Worm (Caenorhabditis elegans) whole organism, L4 larva: ENCODE measurements around the gene srx-86.

Experiments used
- D1046.2 ChIP-seq: fragments of 200-800 bp; sonication (Bioruptor generic); IDR thresholded peaks from 2 replicates; pipeline ENCODE4 v1.3.6; 2022; ENCODE audit warnings: missing genetic modification characterization, missing compliant biosample characterization
- F37D6.2 ChIP-seq: sonication (generic microtip); optimal IDR thresholded peaks from 2 replicates; lab custom pipeline; 2016; ENCODE audit warnings: mild to moderate bottlenecking, missing genetic modification characterization, missing compliant biosample characterization
- Y5F2A.4 ChIP-seq: fragments of 200-800 bp; sonication (Bioruptor generic); optimal IDR thresholded peaks from 2 replicates; lab custom pipeline; 2018; ENCODE audit warnings: mild to moderate bottlenecking, missing genetic modification characterization, missing compliant biosample characterization
- Y75B8A.6 ChIP-seq: fragments of 200-800 bp; sonication (Bioruptor generic); IDR thresholded peaks from 2 replicates; pipeline ENCODE4 v1.3.6; 2022; ENCODE audit warnings: missing genetic modification reagents, missing genetic modification characterization, missing compliant biosample characterization
- attf-4 ChIP-seq: sonication (generic microtip); optimal IDR thresholded peaks from 3 replicates; lab custom pipeline; 2017; ENCODE audit warnings: missing biosample characterization, missing genetic modification characterization
- ctbp-1 ChIP-seq: fragments of 200-800 bp; sonication (Bioruptor generic); IDR thresholded peaks from 2 replicates; pipeline ENCODE4 v1.3.6; 2022; ENCODE audit warnings: missing genetic modification reagents, missing genetic modification characterization, missing compliant biosample characterization
- daf-16 ChIP-seq, 3 experiments: sonication (generic microtip); optimal IDR thresholded peaks; 2 replicates each; lab custom pipeline; 2016 to 2017; ENCODE audit warnings: missing genetic modification characterization in 3 of 3, missing genetic modification reagents in 3 of 3, mild to moderate bottlenecking in 2 of 3, missing compliant biosample characterization in 2 of 3, missing biosample characterization in 1 of 3, moderate library complexity in 1 of 3
- daf-8 ChIP-seq: fragments of 200-800 bp; sonication (Bioruptor generic); IDR thresholded peaks from 2 replicates; pipeline ENCODE4 v1.3.6; 2022; ENCODE audit warnings: missing genetic modification characterization, missing compliant biosample characterization
- fkh-10 ChIP-seq: fragments of 150-350 bp; optimal IDR thresholded peaks from 2 replicates; lab custom pipeline; 2014; ENCODE audit warnings: missing biosample characterization, missing genetic modification reagents, missing genetic modification characterization
- lim-7 ChIP-seq: fragments of 200-800 bp; sonication (Bioruptor generic); IDR thresholded peaks from 2 replicates; pipeline ENCODE4 v1.3.6; 2022; ENCODE audit warnings: missing genetic modification characterization, missing compliant biosample characterization
- lin-1 ChIP-seq: fragments of 200-800 bp; sonication (Bioruptor generic); IDR thresholded peaks from 2 replicates; pipeline ENCODE4 v1.3.6; 2022; ENCODE audit warnings: missing genetic modification reagents, missing genetic modification characterization, missing compliant biosample characterization
- lin-29 ChIP-seq: fragments of 200-800 bp; sonication (Bioruptor generic); IDR thresholded peaks from 2 replicates; pipeline ENCODE4 v1.3.6; 2022; ENCODE audit warnings: missing genetic modification reagents, missing genetic modification characterization, missing compliant biosample characterization
- lin-38 ChIP-seq: fragments of 200-800 bp; sonication (Bioruptor generic); IDR thresholded peaks from 2 replicates; pipeline ENCODE4 v1.3.6; 2022; ENCODE audit warnings: missing genetic modification reagents, missing genetic modification characterization, missing compliant biosample characterization
- madf-5 ChIP-seq, 2 experiments: fragments of 200-800 bp; sonication (Bioruptor generic); IDR thresholded peaks; 2 replicates each; pipeline ENCODE4 v1.3.6; 2022; ENCODE audit warnings: missing compliant biosample characterization in 2 of 2, missing genetic modification characterization in 2 of 2
- madf-9 ChIP-seq: fragments of 200-800 bp; sonication (Bioruptor generic); conservative IDR thresholded peaks from 2 replicates; pipeline ENCODE4 v1.3.6; 2022; ENCODE audit warnings: missing genetic modification reagents, missing genetic modification characterization, missing compliant biosample characterization
- mdt-29 ChIP-seq: fragments of 200-800 bp; sonication (Bioruptor generic); IDR thresholded peaks from 2 replicates; pipeline ENCODE4 v1.3.6; 2022; ENCODE audit warnings: missing genetic modification reagents, missing genetic modification characterization, missing compliant biosample characterization
- mxl-2 ChIP-seq: fragments of 200-800 bp; sonication (Bioruptor generic); conservative IDR thresholded peaks from 2 replicates; pipeline ENCODE4 v1.3.6; 2022; ENCODE audit warnings: missing genetic modification reagents, missing genetic modification characterization, missing compliant biosample characterization
- nhr-28 ChIP-seq: fragments of 150-350 bp; optimal IDR thresholded peaks from 2 replicates; lab custom pipeline; 2014; ENCODE audit warnings: missing biosample characterization, missing genetic modification characterization
- nhr-41 ChIP-seq: fragments of 200-800 bp; sonication (Bioruptor generic); IDR thresholded peaks from 2 replicates; pipeline ENCODE4 v1.3.6; 2022; ENCODE audit warnings: missing genetic modification reagents, missing genetic modification characterization, missing compliant biosample characterization
- nhr-42 ChIP-seq: fragments of 200-800 bp; sonication (Bioruptor generic); IDR thresholded peaks from 2 replicates; pipeline ENCODE4 v1.3.6; 2022; ENCODE audit warnings: missing genetic modification characterization, missing compliant biosample characterization
- nhr-48 ChIP-seq: sonication (generic microtip); optimal IDR thresholded peaks from 2 replicates; lab custom pipeline; 2016; ENCODE audit warnings: mild to moderate bottlenecking, missing genetic modification characterization, missing compliant biosample characterization
- nhr-6 ChIP-seq: fragments of 150-350 bp; optimal IDR thresholded peaks from 2 replicates; lab custom pipeline; 2014; ENCODE audit warnings: missing biosample characterization, missing genetic modification characterization
- nhr-76 ChIP-seq: fragments of 150-350 bp; optimal IDR thresholded peaks from 2 replicates; lab custom pipeline; 2014; ENCODE audit warnings: missing biosample characterization, missing genetic modification characterization
- nhr-77 ChIP-seq: fragments of 150-350 bp; optimal IDR thresholded peaks from 2 replicates; lab custom pipeline; 2014; ENCODE audit warnings: missing biosample characterization, missing genetic modification characterization
- php-3 ChIP-seq: fragments of 200-800 bp; sonication (Bioruptor generic); IDR thresholded peaks from 2 replicates; pipeline ENCODE4 v1.3.6; 2022; ENCODE audit warnings: missing genetic modification reagents, missing genetic modification characterization, missing compliant biosample characterization
- pqm-1 ChIP-seq: sonication (generic microtip); optimal IDR thresholded peaks from 2 replicates; lab custom pipeline; 2017; ENCODE audit warnings: missing biosample characterization, missing genetic modification characterization
- skn-1 ChIP-seq: fragments of 150-350 bp; optimal IDR thresholded peaks from 2 replicates; lab custom pipeline; 2014; ENCODE audit warnings: missing biosample characterization, missing genetic modification characterization
- snpc-4 ChIP-seq: fragments of 150-350 bp; optimal IDR thresholded peaks from 2 replicates; lab custom pipeline; 2014; ENCODE audit warnings: missing biosample characterization, missing genetic modification characterization
- spr-3 ChIP-seq: fragments of 200-800 bp; sonication (Bioruptor generic); optimal IDR thresholded peaks from 2 replicates; lab custom pipeline; 2018; ENCODE audit warnings: mild to moderate bottlenecking, missing genetic modification characterization, missing compliant biosample characterization
- unc-130 ChIP-seq: sonication (generic microtip); optimal IDR thresholded peaks from 2 replicates; lab custom pipeline; 2016; ENCODE audit warnings: missing genetic modification reagents, missing genetic modification characterization, missing compliant biosample characterization
- unc-62 ChIP-seq, 3 experiments: fragments of 150-350 bp in 1 of 3; sonication (generic microtip); optimal IDR thresholded peaks in 2 of 3; peaks in 1 of 3; 1 replicate in 1 of 3; 2 replicates in 2 of 3; lab custom pipeline; 2014 to 2017; ENCODE audit warnings: missing biosample characterization in 3 of 3, missing genetic modification characterization in 3 of 3, missing genetic modification reagents in 3 of 3, missing genotype in 1 of 3
- zfp-2 ChIP-seq: sonication (generic microtip); optimal IDR thresholded peaks from 2 replicates; lab custom pipeline; 2016; ENCODE audit warnings: mild to moderate bottlenecking, missing genetic modification characterization, missing compliant biosample characterization
- zfp-3 ChIP-seq: fragments of 200-800 bp; sonication (Bioruptor generic); conservative IDR thresholded peaks from 2 replicates; pipeline ENCODE4 v1.3.6; 2022; ENCODE audit warnings: missing genetic modification reagents, missing genetic modification characterization, missing compliant biosample characterization
- zip-11 ChIP-seq: fragments of 200-800 bp; sonication (Bioruptor generic); IDR thresholded peaks from 2 replicates; pipeline ENCODE4 v1.3.6; 2022; ENCODE audit warnings: missing genetic modification characterization, missing compliant biosample characterization
- zip-2 ChIP-seq: fragments of 150-350 bp; optimal IDR thresholded peaks from 2 replicates; lab custom pipeline; 2014; ENCODE audit warnings: missing biosample characterization, missing genetic modification characterization
- ztf-11 ChIP-seq: fragments of 150-350 bp; optimal IDR thresholded peaks from 2 replicates; lab custom pipeline; 2014; ENCODE audit warnings: missing biosample characterization, missing genetic modification characterization
- ztf-7 ChIP-seq: fragments of 150-350 bp; optimal IDR thresholded peaks from 2 replicates; lab custom pipeline; 2014; ENCODE audit warnings: missing biosample characterization, missing genetic modification characterization

srx-86 gene

DNA sequence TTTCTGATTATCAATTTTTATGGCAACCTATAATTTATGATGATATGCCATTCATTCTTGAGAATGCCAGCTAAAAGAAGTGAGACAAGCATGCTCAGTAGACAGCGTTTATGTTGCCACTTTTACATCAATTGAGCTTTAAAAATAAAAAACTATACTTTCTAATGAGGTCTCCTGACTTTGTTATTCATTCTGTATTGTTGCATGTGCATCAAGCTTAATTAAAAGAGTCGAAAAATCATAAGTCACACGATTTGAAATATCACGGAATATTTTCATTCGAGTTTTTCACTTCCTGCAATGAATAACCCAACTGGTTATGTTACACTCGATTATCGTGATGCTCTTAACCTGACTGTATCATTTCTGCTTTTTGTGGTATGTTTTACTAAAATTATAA, at the start of gene srx-86:
srx-86 (plus strand) TSS at position 301 of the 400 bp plus-strand sequence.
- no peak for TF ChIP-seq lin-29 (GFP tag; lab: Robert Waterston, UW)
- no peak for TF ChIP-seq F37D6.2 (tag; lab: Kevin White, UChicago)
- no peak for TF ChIP-seq madf-5 (GFP tag; IDR thresholded peaks at IDR 0.05; lab: Robert Waterston, UW)
- TF ChIP-seq snpc-4 (tag; lab: Kevin White, UChicago), result no peak
- no peak for TF ChIP-seq php-3 (GFP tag; lab: Robert Waterston, UW)
- no peak for TF ChIP-seq mxl-2 (GFP tag; lab: Robert Waterston, UW)
- TF ChIP-seq ztf-7, result no peak
- TF ChIP-seq lim-7 (GFP tag; lab: Robert Waterston, UW), result no peak

DNA sequence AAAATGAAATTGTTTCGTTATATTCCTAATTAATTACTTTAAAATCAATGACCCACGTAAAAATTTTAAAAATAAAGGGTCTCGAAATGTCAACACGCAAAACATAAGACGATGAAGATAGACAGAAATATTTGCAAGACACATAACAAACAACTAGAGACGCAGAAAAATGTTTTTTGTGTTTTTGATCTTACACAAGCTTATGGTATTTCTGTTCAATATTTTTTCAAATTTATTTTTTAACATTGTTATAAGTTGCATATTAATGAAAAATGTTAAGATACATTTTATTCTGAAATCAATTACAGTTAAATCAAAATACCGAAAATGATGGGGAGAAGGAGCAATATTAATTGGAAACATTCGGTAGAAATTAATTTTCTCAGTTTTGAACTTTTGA, 49.3 kb upstream of the srx-86 start, which contains the start of gene C55A6.3:
C55A6.3 (minus strand) TSS at position 101 of the 400 bp plus-strand sequence.
- TF ChIP-seq unc-62 (GFP tag; optimal IDR thresholded peaks at IDR 0.05 in 1 of 2; lab: Kevin White, UChicago) (peak in 1 of 2 experiments; percentile 34), unc-62 (tag; optimal IDR thresholded peaks at IDR 0.05; lab: Kevin White, UChicago) (no peak), daf-16 (GFP tag; optimal IDR thresholded peaks at IDR 0.05; lab: Kevin White, UChicago) (no peak), daf-16 (tag; optimal IDR thresholded peaks at IDR 0.05; lab: Kevin White, UChicago) (peak; percentile 9), skn-1 (tag; lab: Kevin White, UChicago) (no peak)

DNA sequence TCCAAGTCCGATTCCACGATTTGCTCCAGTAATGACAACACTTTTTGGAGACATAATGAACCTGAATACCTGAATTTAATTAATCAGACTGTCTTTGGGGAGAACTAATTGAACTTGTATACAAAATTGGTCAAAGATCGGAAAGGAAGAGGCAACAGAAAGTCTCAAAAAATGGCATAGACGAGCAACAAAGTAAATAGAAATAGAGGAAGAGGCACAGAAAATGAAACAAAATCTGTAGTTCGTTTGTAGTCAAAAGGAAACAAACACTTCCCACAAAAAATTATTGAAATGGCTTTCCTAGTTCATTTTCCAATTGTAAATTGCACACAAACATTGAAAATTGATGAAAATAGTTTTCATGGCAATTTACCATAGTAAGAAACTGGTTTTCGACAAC, 48.1 kb upstream of the srx-86 start, which contains the start of gene C55A6.6:
C55A6.6 (minus strand) TSS at position 61 of the 400 bp plus-strand sequence.
- TF ChIP-seq attf-4 (no peak), lin-29 (GFP tag; lab: Robert Waterston, UW) (no peak), nhr-42 (GFP tag; lab: Robert Waterston, UW) (no peak), mxl-2 (GFP tag; lab: Robert Waterston, UW) (no peak), lin-1 (GFP tag; lab: Robert Waterston, UW) (no peak), lin-38 (no peak), zip-11 (GFP tag; lab: Robert Waterston, UW) (no peak), D1046.2 (GFP tag; lab: Robert Waterston, UW) (no peak), nhr-28 (tag; lab: Kevin White, UChicago) (peak; percentile 81), zip-2 (tag; lab: Kevin White, UChicago) (no peak), pqm-1 (peak; percentile 4), ztf-11 (no peak), daf-16 (GFP tag; optimal IDR thresholded peaks at IDR 0.05; lab: Kevin White, UChicago) (no peak), daf-16 (tag; optimal IDR thresholded peaks at IDR 0.05; lab: Kevin White, UChicago) (peak; percentile 15), ctbp-1 (GFP tag; lab: Robert Waterston, UW) (no peak), zfp-2 (no peak), zfp-3 (no peak), unc-130 (no peak), nhr-41 (GFP tag; lab: Robert Waterston, UW) (no peak)

DNA sequence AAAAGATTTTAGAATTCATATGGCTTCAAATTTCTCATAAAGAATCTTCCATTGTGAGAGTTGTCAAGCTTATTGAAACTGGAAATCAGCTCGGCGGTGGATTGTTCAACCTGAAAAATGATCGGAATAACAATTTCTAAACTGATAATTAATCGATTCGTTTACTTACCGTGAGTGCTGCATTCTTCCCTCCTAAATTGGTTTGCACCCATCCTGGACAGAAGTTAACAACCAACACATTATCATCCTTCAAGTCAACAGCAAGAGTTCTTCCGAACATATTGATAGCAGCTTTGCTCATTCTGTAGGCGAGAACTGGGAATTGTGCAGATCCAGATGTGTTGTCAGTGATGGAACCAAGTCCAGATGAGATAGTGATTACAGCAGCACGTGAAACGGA, 47.6 kb upstream of the srx-86 start:
- TF ChIP-seq nhr-48 (tag; lab: Kevin White, UChicago), result no peak
- TF ChIP-seq unc-62 (GFP tag; optimal IDR thresholded peaks at IDR 0.05 in 1 of 2; lab: Kevin White, UChicago), result peak in 1 of 2 experiments; percentile 98
- no peak for TF ChIP-seq unc-62 (tag; optimal IDR thresholded peaks at IDR 0.05; lab: Kevin White, UChicago)

DNA sequence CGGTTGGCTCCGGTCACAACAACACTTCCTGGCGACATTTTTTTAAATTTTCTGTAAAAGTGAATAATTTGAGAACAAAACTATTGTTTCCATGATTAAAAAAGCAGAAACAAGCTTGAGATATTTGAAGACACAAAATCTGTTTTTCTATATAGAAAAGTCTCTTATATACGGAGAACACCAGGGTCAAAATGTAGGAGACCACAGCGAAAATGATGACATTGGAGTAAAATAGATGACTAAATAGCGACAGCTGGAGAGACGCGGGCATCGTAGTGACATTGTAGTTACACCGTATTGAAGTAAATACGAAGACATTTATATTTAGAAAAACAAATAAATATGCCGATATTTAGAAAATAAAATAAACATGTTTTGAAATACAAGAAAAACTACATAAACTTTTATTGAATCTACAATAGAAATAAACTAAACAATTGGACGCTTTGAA, 46.6 kb upstream of the srx-86 start, which contains the start of gene sdz-8:
sdz-8 (minus strand) TSS at position 51 of the 451 bp plus-strand sequence.
- TF ChIP-seq Y5F2A.4, result no peak
- no peak for TF ChIP-seq daf-16 (GFP tag; optimal IDR thresholded peaks at IDR 0.05; lab: Kevin White, UChicago)
- TF ChIP-seq daf-16 (tag; optimal IDR thresholded peaks at IDR 0.05; lab: Kevin White, UChicago), result peak; percentile 44
- peak; percentile 76 for TF ChIP-seq nhr-28 (tag; lab: Kevin White, UChicago)
- TF ChIP-seq, all 104 proteins: peak for 2

DNA sequence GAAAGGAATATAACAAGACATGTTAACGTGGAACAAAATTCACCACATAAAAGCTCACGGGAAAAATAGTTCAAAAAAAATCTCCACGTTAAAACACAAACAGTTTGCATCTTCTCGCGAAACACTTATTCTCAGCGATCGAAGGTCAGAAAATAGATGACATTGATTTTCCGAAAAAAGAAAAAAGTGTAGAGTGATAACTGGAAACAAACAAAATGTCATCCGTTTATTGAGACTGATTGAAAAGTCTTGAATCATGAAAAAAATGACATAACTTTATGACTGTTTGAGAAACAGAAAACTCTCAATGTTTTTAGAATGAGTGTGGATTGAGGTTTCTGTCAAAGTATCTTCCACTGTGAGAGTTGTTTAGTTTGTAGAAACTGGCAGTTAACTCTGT, 45.0 kb upstream of the srx-86 start, which contains the start of gene C55A6.4:
C55A6.4 (minus strand) TSS at position 101 of the 400 bp plus-strand sequence.
- TF ChIP-seq mdt-29 (GFP tag; lab: Robert Waterston, UW) (no peak), F37D6.2 (tag; lab: Kevin White, UChicago) (no peak), fkh-10 (GFP tag; lab: Kevin White, UChicago) (no peak), unc-130 (no peak), spr-3 (no peak), nhr-6 (tag; lab: Kevin White, UChicago) (no peak), madf-9 (no peak), Y75B8A.6 (no peak), nhr-77 (tag; lab: Kevin White, UChicago) (no peak), nhr-76 (tag; lab: Kevin White, UChicago) (no peak), daf-8 (GFP tag; lab: Robert Waterston, UW) (no peak)
- TF ChIP-seq, all 104 proteins: peak for 0
